Worm (Caenorhabditis elegans) whole organism, L3 larva: Measurements from ENCODE around the gene srt-73.

Source experiments
- R02D3.7 ChIP-seq: fragments of 150-350 bp; optimal IDR thresholded peaks from 2 replicates; lab custom pipeline; 2014; ENCODE audit warnings: missing biosample characterization, missing genetic modification characterization
- ceh-82 ChIP-seq: fragments of 150-350 bp; optimal IDR thresholded peaks from 2 replicates; lab custom pipeline; 2014; ENCODE audit warnings: missing biosample characterization, missing genetic modification characterization
- ceh-9 ChIP-seq: sonication (generic microtip); optimal IDR thresholded peaks from 2 replicates; lab custom pipeline; 2018; ENCODE audit warnings: missing biosample characterization, missing genetic modification characterization
- egl-5 ChIP-seq: fragments of 150-350 bp; optimal IDR thresholded peaks from 2 replicates; lab custom pipeline; 2017; ENCODE audit warnings: missing biosample characterization, missing genetic modification reagents, missing genetic modification characterization, inconsistent platforms
- elt-1 ChIP-seq: fragments of 150-350 bp; optimal IDR thresholded peaks from 2 replicates; lab custom pipeline; 2014; ENCODE audit warnings: missing biosample characterization, missing genetic modification characterization
- elt-2 ChIP-seq: sonication (generic microtip); optimal IDR thresholded peaks from 2 replicates; lab custom pipeline; 2016; ENCODE audit warnings: missing genetic modification reagents, mild to moderate bottlenecking, missing genetic modification characterization, missing compliant biosample characterization
- elt-3 ChIP-seq, 3 experiments: fragments of 150-350 bp in 1 of 3; sonication (generic microtip) in 2 of 3; optimal IDR thresholded peaks; 2 replicates in 2 of 3; 4 replicates in 1 of 3; lab custom pipeline; 2014 to 2017; ENCODE audit warnings: missing biosample characterization in 3 of 3, missing genetic modification characterization in 3 of 3
- eor-1 ChIP-seq, 2 experiments: fragments of 150-350 bp; optimal IDR thresholded peaks; 2 replicates each; lab custom pipeline; 2014 to 2018; ENCODE audit warnings: missing biosample characterization in 2 of 2, missing genetic modification characterization in 2 of 2
- fkh-10 ChIP-seq: sonication (generic microtip); optimal IDR thresholded peaks from 2 replicates; lab custom pipeline; 2017; ENCODE audit warnings: missing biosample characterization, missing genetic modification reagents, missing genetic modification characterization
- jun-1 ChIP-seq: fragments of 150-350 bp; optimal IDR thresholded peaks from 2 replicates; lab custom pipeline; 2014; ENCODE audit warnings: missing biosample characterization, missing genetic modification reagents, missing genetic modification characterization
- lin-15B ChIP-seq: fragments of 150-350 bp; optimal IDR thresholded peaks from 2 replicates; lab custom pipeline; 2014; ENCODE audit warnings: missing biosample characterization, missing genetic modification characterization
- lin-39 ChIP-seq: fragments of 150-350 bp; optimal IDR thresholded peaks from 2 replicates; lab custom pipeline; 2018; ENCODE audit warnings: missing biosample characterization, missing genetic modification reagents, missing genetic modification characterization
- lsy-12 ChIP-seq: sonication (generic microtip); optimal IDR thresholded peaks from 2 replicates; lab custom pipeline; 2016; ENCODE audit warnings: mild to moderate bottlenecking, missing genetic modification characterization, missing compliant biosample characterization
- mdl-1 ChIP-seq: fragments of 150-350 bp; optimal IDR thresholded peaks from 2 replicates; lab custom pipeline; 2014; ENCODE audit warnings: missing biosample characterization, missing genetic modification characterization
- mml-1 ChIP-seq: fragments of 150-350 bp; sonication (generic microtip); optimal IDR thresholded peaks from 3 replicates; lab custom pipeline; 2014; ENCODE audit warnings: missing biosample characterization, missing genetic modification characterization
- nfya-1 ChIP-seq: sonication (generic microtip); optimal IDR thresholded peaks from 2 replicates; lab custom pipeline; 2017; ENCODE audit warnings: missing genetic modification characterization, mild to moderate bottlenecking, missing compliant biosample characterization, antibody characterized with exemption, moderate library complexity; ENCODE audit not compliant: insufficient read depth
- nhr-11 ChIP-seq: fragments of 150-350 bp; optimal IDR thresholded peaks from 2 replicates; lab custom pipeline; 2014; ENCODE audit warnings: missing biosample characterization, missing genetic modification characterization
- nhr-28 ChIP-seq: fragments of 150-350 bp; optimal IDR thresholded peaks from 2 replicates; lab custom pipeline; 2014; ENCODE audit warnings: missing biosample characterization, missing genetic modification characterization
- nhr-67 ChIP-seq: fragments of 150-350 bp; optimal IDR thresholded peaks from 2 replicates; lab custom pipeline; 2014; ENCODE audit warnings: missing biosample characterization, missing genetic modification characterization
- nhr-76 ChIP-seq: fragments of 150-350 bp; sonication (generic microtip); optimal IDR thresholded peaks from 5 replicates; lab custom pipeline; 2014; ENCODE audit warnings: missing biosample characterization, missing genetic modification characterization
- nhr-77 ChIP-seq: fragments of 150-350 bp; optimal IDR thresholded peaks from 2 replicates; lab custom pipeline; 2014; ENCODE audit warnings: missing biosample characterization, missing genetic modification characterization
- pha-4 ChIP-seq: fragments of 150-350 bp; optimal IDR thresholded peaks from 2 replicates; lab custom pipeline; 2014; ENCODE audit warnings: missing biosample characterization, missing genetic modification reagents, missing genetic modification characterization
- pqm-1 ChIP-seq: fragments of 150-350 bp; optimal IDR thresholded peaks from 2 replicates; lab custom pipeline; 2017; ENCODE audit warnings: missing biosample characterization, missing genetic modification characterization, inconsistent platforms
- snpc-4 ChIP-seq: fragments of 150-350 bp; optimal IDR thresholded peaks from 2 replicates; lab custom pipeline; 2014; ENCODE audit warnings: missing biosample characterization, missing genetic modification characterization
- unc-39 ChIP-seq: sonication (generic microtip); optimal IDR thresholded peaks from 4 replicates; lab custom pipeline; 2017; ENCODE audit warnings: missing biosample characterization, missing genetic modification characterization
- unc-62 ChIP-seq: fragments of 150-350 bp; sonication (generic microtip); optimal IDR thresholded peaks from 4 replicates; lab custom pipeline; 2014; ENCODE audit warnings: missing biosample characterization, missing genetic modification reagents, missing genetic modification characterization
- zag-1 ChIP-seq: fragments of 150-350 bp; optimal IDR thresholded peaks from 2 replicates; lab custom pipeline; 2014; ENCODE audit warnings: missing biosample characterization, missing genetic modification characterization
- ztf-11 ChIP-seq: fragments of 150-350 bp; optimal IDR thresholded peaks from 2 replicates; lab custom pipeline; 2014; ENCODE audit warnings: missing biosample characterization, missing genetic modification characterization

Gene srt-73

DNA sequence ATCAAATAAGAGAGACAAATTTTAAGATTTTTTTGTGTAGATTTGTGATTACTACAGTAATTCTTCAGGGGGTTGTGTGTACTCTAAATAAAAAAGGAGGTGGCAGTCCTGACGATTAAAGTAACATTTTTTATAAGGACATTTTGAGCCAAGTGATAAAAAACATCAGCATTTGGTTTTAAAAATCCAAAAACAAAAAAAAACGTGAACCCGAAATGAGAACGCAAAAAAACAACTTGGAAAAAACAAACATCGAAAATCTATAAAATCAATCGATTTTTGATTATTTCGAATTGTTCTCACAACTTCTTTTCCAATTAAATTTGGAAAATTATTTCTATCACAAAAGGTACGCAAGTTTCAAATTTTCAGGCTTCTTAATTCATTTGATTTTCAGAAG, 8.7 kb upstream of the srt-73 start, which contains the start of gene T06C10.3:
TSS of gene T06C10.3 (plus strand) at position 301 of the 400 bp plus-strand sequence.
- TF ChIP-seq mml-1 (tag; lab: Kevin White, UChicago): no peak
- TF ChIP-seq egl-5 (tag; lab: Kevin White, UChicago): no peak

DNA sequence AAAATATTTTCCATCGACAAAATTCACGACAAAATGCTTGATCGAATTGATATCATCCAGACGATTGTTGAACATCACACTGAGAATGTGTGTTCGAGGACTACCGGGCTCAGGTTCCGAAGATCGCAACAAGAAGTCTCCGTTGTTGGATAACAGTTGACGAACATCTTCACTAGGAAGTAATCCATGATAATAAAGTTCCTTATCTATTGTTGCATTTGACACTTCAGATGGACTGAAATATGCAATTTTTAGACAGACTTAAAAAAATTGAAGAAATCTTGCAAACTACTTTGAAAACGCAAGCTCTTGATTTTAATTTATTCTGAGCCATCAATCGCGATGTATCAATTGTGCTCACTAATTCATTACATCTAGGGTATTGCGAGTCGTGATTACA, 1.9 kb upstream of the srt-73 start:
- TF ChIP-seq ceh-9 (tag; lab: Kevin White, UChicago) (no peak), ztf-11 (tag; lab: Kevin White, UChicago) (no peak), nfya-1 (tag; lab: Kevin White, UChicago) (no peak), eor-1 (tag; optimal IDR thresholded peaks at IDR 0.05; lab: Kevin White, UChicago) (no peak), lin-15B (tag; lab: Kevin White, UChicago) (no peak), egl-5 (tag; lab: Kevin White, UChicago) (no peak), R02D3.7 (no peak), lin-39 (tag; lab: Kevin White, UChicago) (no peak), jun-1 (tag; lab: Kevin White, UChicago) (no peak), pqm-1 (no peak), lsy-12 (no peak), zag-1 (tag; lab: Kevin White, UChicago) (no peak), nhr-76 (no peak), mml-1 (tag; lab: Kevin White, UChicago) (no peak), elt-1 (tag; lab: Kevin White, UChicago) (no peak), elt-3 (tag; optimal IDR thresholded peaks at IDR 0.05; lab: Kevin White, UChicago) (no peak)

DNA sequence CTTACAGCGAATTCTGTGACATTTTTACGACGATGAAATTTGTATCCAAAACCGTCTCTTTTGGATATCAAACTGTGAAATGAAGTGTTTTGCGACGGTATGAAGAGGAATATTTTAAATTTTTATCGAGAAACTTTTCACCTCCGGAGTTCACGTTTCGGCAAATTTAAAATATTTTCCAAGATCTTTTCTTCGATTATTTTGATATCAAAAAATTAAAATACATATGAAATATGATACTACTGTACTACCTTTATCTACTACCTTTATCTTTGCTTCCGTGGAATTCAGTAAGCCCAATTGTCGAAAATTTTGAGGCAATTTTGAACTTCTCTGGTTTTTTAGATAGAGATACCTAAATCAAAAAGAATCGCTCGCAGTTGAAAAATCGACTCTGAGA, 1.3 kb upstream of the srt-73 start, which contains the start of gene kin-26:
TSS of gene kin-26 (minus strand) at position 101 of the 400 bp plus-strand sequence.
- no peak for TF ChIP-seq mdl-1 (tag; lab: Kevin White, UChicago)
- no peak for TF ChIP-seq pqm-1
- TF ChIP-seq ztf-11 (tag; lab: Kevin White, UChicago): no peak
- no peak for TF ChIP-seq zag-1 (tag; lab: Kevin White, UChicago)
- no peak for TF ChIP-seq nhr-28 (tag; lab: Kevin White, UChicago)
- TF ChIP-seq unc-62 (GFP tag; lab: Kevin White, UChicago): no peak
- TF ChIP-seq snpc-4: no peak
- no peak for TF ChIP-seq unc-39 (tag; lab: Kevin White, UChicago)
- no peak for TF ChIP-seq nhr-67 (tag; lab: Kevin White, UChicago)

DNA sequence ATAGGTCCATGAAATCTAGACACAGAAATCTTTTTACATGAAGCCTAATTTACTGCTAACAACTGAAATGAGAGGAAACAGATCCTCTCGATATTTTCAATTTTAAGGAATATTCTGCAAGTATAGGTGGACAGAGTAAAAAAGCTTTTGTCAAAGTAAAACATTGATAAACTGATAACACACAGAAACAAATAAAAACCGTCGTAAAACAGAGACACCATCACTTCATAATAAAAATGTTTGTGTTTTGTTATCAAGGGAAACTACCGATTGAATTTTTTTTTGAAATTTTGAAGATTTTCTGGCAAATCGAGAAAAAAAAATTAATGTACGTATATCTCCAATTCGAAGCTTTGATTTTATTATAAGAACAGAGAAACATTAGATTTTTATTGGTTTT, 2.0 kb downstream of the srt-73 start:
- TF ChIP-seq nhr-77 (tag; lab: Kevin White, UChicago) (no peak), pha-4 (tag; lab: Kevin White, UChicago) (peak; percentile 4), elt-2 (tag; lab: Kevin White, UChicago) (peak; percentile 55)

DNA sequence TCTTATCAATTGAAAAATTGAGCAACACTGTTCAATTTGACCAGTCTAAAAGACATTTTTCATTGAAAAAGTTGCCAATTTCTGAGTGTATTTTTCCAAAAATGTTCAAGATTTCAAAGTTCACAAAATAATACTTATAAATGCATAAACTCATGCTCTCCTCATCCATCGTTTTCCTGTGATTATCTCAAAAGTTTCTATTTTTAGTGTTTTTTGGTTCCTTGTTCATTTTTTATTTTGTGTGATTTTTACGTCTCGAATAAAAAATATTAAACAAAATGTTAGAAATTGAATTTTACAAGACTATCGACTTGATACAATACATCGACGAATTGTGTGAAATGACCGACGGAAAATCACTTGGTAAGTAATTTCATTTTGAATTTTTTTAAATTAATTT, 2.6 kb downstream of the srt-73 start, which contains the start of gene atic-1:
TSS of gene atic-1 (plus strand) at position 301 of the 400 bp plus-strand sequence.
- TF ChIP-seq jun-1 (tag; lab: Kevin White, UChicago) (no peak), unc-62 (GFP tag; lab: Kevin White, UChicago) (no peak), lin-39 (tag; lab: Kevin White, UChicago) (no peak), nhr-11 (tag; lab: Kevin White, UChicago) (no peak)

DNA sequence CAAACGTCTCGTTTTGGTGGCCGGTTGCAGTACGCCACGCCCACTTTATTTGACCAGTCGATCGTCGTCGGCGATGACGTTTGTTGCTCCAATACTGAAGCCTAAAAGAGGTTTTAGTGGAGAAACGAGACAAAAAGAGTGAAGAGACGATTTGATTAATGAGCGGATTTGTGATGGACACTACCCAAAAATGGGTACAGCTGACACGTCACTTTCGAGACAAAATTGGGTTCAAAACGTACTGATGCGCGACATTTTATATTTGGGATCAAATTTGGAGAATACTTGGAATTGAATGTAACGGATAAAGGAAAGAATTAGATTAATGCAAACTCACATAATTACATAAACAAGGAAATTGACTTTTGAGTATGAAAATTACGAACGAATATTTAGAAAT, 18.3 kb downstream of the srt-73 start, which contains the start of gene ilys-4:
TSS of gene ilys-4 (minus strand) at position 101 of the 400 bp plus-strand sequence.
- TF ChIP-seq pqm-1 (no peak), lin-39 (tag; lab: Kevin White, UChicago) (peak; percentile 62)

DNA sequence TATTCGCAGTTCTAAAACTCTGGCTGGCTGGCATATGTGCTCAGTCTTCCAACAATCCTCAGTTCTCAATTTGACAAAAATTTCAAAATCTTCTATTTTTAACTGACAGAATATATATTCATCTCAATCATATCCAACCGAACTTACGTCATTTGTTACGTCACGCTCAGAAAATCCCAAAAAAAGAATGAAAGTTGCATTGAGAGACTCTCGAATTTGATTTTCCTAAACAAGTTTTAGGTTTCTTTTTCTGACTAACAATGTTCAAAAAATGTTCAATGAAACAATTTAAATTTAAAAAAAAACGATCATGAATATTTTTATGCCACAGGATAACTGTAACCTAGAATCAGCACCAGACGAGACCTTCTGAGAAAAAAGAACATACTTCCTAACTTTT, 18.8 kb downstream of the srt-73 start:
- TF ChIP-seq ceh-82 (no peak), fkh-10 (GFP tag; lab: Kevin White, UChicago) (peak; percentile 74), nfya-1 (tag; lab: Kevin White, UChicago) (no peak), pqm-1 (no peak)
- TF ChIP-seq, all 47 proteins: peak for 1
